Fruit fly (Drosophila melanogaster) whole organism, wandering third instar larva: ENCODE measurements around the gene pall.

Experiments
- Abd-B ChIP-seq: fragments of >200 bp; optimal IDR thresholded peaks from 2 replicates; lab custom pipeline; 2017; ENCODE audit warnings: missing biosample characterization, missing genetic modification characterization
- CG9705 ChIP-seq: fragments of 200-800 bp; sonication (Bioruptor generic); optimal IDR thresholded peaks from 2 replicates; lab custom pipeline; 2018; ENCODE audit warnings: missing biosample characterization, mild to moderate bottlenecking, missing genetic modification characterization
- CrebA ChIP-seq: fragments of 200-800 bp; sonication (Bioruptor generic); optimal IDR thresholded peaks from 2 replicates; lab custom pipeline; 2016; ENCODE audit warnings: missing biosample characterization, mild to moderate bottlenecking, missing genetic modification characterization, borderline replicate concordance
- Dfd ChIP-seq: fragments of >200 bp; optimal IDR thresholded peaks from 2 replicates; lab custom pipeline; 2017; ENCODE audit warnings: missing biosample characterization, missing genetic modification characterization
- Dif ChIP-seq: fragments of 200-275, 200-300 bp; sonication (Bioruptor generic); optimal IDR thresholded peaks from 2 replicates; lab custom pipeline; 2018; ENCODE audit warnings: missing biosample characterization, missing genetic modification characterization; ENCODE audit not compliant: partially characterized antibody
- GATAd ChIP-seq: sonication (Bioruptor generic); optimal IDR thresholded peaks from 2 replicates; lab custom pipeline; 2016; ENCODE audit warnings: missing biosample characterization, missing genetic modification characterization
- HLH106 ChIP-seq: fragments of 200-800 bp; optimal IDR thresholded peaks from 3 replicates; lab custom pipeline; 2019; ENCODE audit warnings: missing biosample characterization, mild to moderate bottlenecking, missing genetic modification characterization, moderate library complexity
- Hr78 ChIP-seq: fragments of >200 bp; optimal IDR thresholded peaks from 2 replicates; lab custom pipeline; 2017; ENCODE audit warnings: missing biosample characterization, missing genetic modification characterization
- Jra ChIP-seq: sonication (Bioruptor generic); optimal IDR thresholded peaks from 2 replicates; lab custom pipeline; 2016; ENCODE audit warnings: missing biosample characterization, missing genetic modification characterization
- Mio ChIP-seq: sonication (Bioruptor generic); optimal IDR thresholded peaks from 2 replicates; lab custom pipeline; 2016; ENCODE audit warnings: missing biosample characterization, missing genetic modification characterization
- Myc ChIP-seq: fragments of >200 bp; optimal IDR thresholded peaks from 2 replicates; lab custom pipeline; 2017
- N ChIP-seq: fragments of >200 bp; optimal IDR thresholded peaks from 2 replicates; lab custom pipeline; 2018; ENCODE audit warnings: missing biosample characterization, missing external identifiers, missing genetic modification characterization
- OdsH ChIP-seq: fragments of 200-800 bp; sonication (Bioruptor generic); optimal IDR thresholded peaks from 2 replicates; lab custom pipeline; 2016; ENCODE audit warnings: missing biosample characterization, mild to moderate bottlenecking, missing genetic modification characterization
- Rel ChIP-seq, 2 experiments: fragments of 200-800 bp; sonication (Bioruptor generic) in 1 of 2; optimal IDR thresholded peaks; 2 replicates in 1 of 2; 3 replicates in 1 of 2; lab custom pipeline; 2016 to 2019; ENCODE audit warnings: mild to moderate bottlenecking in 2 of 2, missing biosample characterization in 2 of 2, missing genetic modification characterization in 2 of 2, moderate library complexity in 1 of 2
- Sp1 ChIP-seq: fragments of 200-800 bp; sonication (Bioruptor generic); optimal IDR thresholded peaks from 3 replicates; lab custom pipeline; 2019; ENCODE audit warnings: missing biosample characterization, mild to moderate bottlenecking, missing genetic modification characterization, moderate library complexity
- Vsx2 ChIP-seq: fragments of 200-300, 225-300 bp; sonication (Bioruptor generic); optimal IDR thresholded peaks from 2 replicates; lab custom pipeline; 2018; ENCODE audit warnings: missing biosample characterization, missing genetic modification characterization; ENCODE audit not compliant: partially characterized antibody
- dmrt93B ChIP-seq: fragments of 200-800 bp; sonication (Bioruptor generic); optimal IDR thresholded peaks from 2 replicates; lab custom pipeline; 2018; ENCODE audit warnings: missing biosample characterization, mild to moderate bottlenecking, missing genetic modification characterization
- dsf ChIP-seq: sonication (Bioruptor generic); optimal IDR thresholded peaks from 2 replicates; lab custom pipeline; 2016; ENCODE audit warnings: missing biosample characterization, missing genetic modification characterization, borderline replicate concordance
- ey ChIP-seq: fragments of 200-800 bp; sonication (Bioruptor generic); optimal IDR thresholded peaks from 2 replicates; lab custom pipeline; 2016; ENCODE audit warnings: missing biosample characterization, missing genetic modification characterization
- foxo ChIP-seq, 2 experiments: fragments of 200-800 bp; sonication (Bioruptor generic); optimal IDR thresholded peaks; 2 replicates in 1 of 2; 3 replicates in 1 of 2; lab custom pipeline; 2016 to 2017; ENCODE audit warnings: missing biosample characterization in 2 of 2, missing genetic modification characterization in 2 of 2
- h ChIP-seq: fragments of 200-800 bp; sonication (Bioruptor generic); optimal IDR thresholded peaks from 3 replicates; lab custom pipeline; 2016; ENCODE audit warnings: missing biosample characterization, mild to moderate bottlenecking, missing genetic modification characterization
- jim ChIP-seq: fragments of 175-275, 200-325 bp; sonication (Bioruptor generic); optimal IDR thresholded peaks from 2 replicates; lab custom pipeline; 2016; ENCODE audit warnings: missing biosample characterization, mild to moderate bottlenecking, missing genetic modification characterization
- lola ChIP-seq: fragments of >200 bp; optimal IDR thresholded peaks from 2 replicates; lab custom pipeline; 2017; ENCODE audit warnings: missing biosample characterization, missing genetic modification characterization
- pan ChIP-seq: fragments of >200 bp; optimal IDR thresholded peaks from 2 replicates; lab custom pipeline; 2017
- psq ChIP-seq: fragments of 200-800 bp; sonication (Bioruptor generic); optimal IDR thresholded peaks from 3 replicates; lab custom pipeline; 2017; ENCODE audit warnings: missing biosample characterization, mild to moderate bottlenecking, missing genetic modification characterization, moderate library complexity
- rgr ChIP-seq: fragments of 200-800 bp; sonication (Bioruptor generic); optimal IDR thresholded peaks from 3 replicates; lab custom pipeline; 2016; ENCODE audit warnings: missing biosample characterization, mild to moderate bottlenecking, missing genetic modification characterization
- sage ChIP-seq: fragments of 200-800 bp; sonication (Bioruptor generic); optimal IDR thresholded peaks from 2 replicates; lab custom pipeline; 2016; ENCODE audit warnings: missing biosample characterization, mild to moderate bottlenecking, missing genetic modification characterization
- sv ChIP-seq: fragments of 200-800 bp; sonication (Bioruptor generic); optimal IDR thresholded peaks from 3 replicates; lab custom pipeline; 2016; ENCODE audit warnings: missing biosample characterization, missing genetic modification characterization
- tai ChIP-seq: sonication (Bioruptor generic); optimal IDR thresholded peaks from 2 replicates; lab custom pipeline; 2016; ENCODE audit warnings: missing biosample characterization, missing genetic modification characterization
- usp ChIP-seq: fragments of >200 bp; optimal IDR thresholded peaks from 2 replicates; lab custom pipeline; 2017; ENCODE audit warnings: missing biosample characterization, missing genetic modification characterization
- woc ChIP-seq: sonication (Bioruptor generic); optimal IDR thresholded peaks from 2 replicates; lab custom pipeline; 2016; ENCODE audit warnings: missing biosample characterization, mild to moderate bottlenecking, missing genetic modification characterization

Gene pall

DNA sequence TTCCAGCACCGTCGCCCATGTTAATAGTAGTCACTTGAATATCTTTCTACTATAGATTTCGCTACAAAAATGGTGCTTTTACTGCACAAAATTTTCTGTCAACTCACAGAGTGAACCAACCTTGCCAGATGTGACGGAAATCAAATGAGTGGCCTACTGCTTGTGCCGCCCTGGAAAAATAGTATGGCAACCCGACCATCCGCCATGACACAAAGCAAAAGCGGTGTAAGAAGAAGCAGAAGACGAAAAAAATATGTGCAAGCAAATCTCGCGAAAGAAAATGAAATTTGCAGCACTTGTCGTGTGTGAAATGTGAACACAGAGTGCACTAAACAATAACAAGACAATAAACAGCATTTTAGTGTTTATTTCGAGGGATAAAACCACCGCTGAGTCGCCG lies 10.8 kb downstream of the pall start, which contains the start of the genes Uch-L5 and Jarid2 (continued):
- TF ChIP-seq Hr78 (GFP tag; lab: Kevin White, UChicago) (no peak), lola (GFP tag; lab: Kevin White, UChicago) (no peak), CG9705 (GFP tag; lab: Kevin White, UChicago) (peak; percentile 37), GATAd (no peak), HLH106 (tag; lab: Kevin White, UChicago) (peak; percentile 48), Vsx2 (no peak)

DNA sequence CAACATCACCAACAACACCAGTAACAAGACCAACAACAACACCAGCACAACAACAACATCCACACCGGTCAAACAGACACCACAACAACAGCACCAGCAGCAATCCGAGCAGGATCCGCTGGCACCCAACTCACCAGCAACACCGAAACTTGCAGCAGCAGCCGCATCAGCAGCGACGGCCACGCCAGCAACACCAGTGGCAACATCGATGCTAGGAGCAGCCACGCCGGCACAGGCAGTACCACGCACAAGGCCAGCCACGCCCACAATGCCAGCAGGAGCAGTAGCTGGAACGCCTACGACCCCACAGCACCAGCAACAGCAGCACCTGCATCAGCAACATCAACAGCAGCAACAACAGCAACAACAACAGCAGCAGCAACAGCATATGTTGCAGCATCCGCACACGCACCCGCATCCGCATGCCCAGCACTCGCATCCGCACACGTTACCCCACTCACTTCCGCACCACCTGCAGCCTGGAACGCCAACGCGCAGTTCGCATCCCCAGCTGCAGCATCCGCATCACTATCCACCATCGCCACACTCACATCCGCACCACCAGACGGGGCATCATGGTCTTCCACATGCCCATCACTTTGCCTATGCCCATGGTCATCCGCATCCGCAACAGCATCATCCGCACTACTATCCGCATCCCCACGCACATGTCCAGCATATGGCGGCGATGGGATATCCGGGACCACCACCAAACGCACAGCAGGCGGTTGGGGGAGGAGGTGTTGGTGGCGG lies 16.3 kb downstream of the pall start:
- TF ChIP-seq CG9705 (GFP tag; lab: Kevin White, UChicago) = no peak
- TF ChIP-seq Rel (GFP tag; optimal IDR thresholded peaks at IDR 0.05; lab: Kevin White, UChicago) = no peak
- no peak for TF ChIP-seq Rel (tag; optimal IDR thresholded peaks at IDR 0.05; lab: Kevin White, UChicago)
- peak; percentile 92 for TF ChIP-seq Dfd
- TF ChIP-seq h (GFP tag; lab: Kevin White, UChicago) = no peak
- no peak for TF ChIP-seq OdsH (GFP tag; lab: Kevin White, UChicago)
- no peak for TF ChIP-seq GATAd
- no peak for TF ChIP-seq tai (GFP tag; lab: Kevin White, UChicago)

DNA sequence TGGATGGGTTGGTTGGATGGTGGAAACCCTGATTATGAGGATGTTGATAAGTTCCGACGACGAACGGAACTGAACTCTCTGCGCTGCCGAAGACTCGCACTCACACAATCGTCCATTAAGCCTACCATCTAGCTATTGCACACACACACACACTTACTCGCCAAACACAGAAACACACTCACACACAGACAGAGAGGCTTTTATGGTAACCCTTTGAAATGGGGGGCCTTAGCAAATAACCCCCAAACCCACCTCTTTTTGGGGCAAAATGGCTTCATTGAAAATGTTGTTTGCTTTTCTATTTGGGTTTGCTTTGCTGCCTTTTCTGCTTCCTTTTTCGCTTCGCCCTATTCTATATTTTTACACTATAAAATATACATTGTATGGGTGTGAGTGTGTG lies 18.5 kb downstream of the pall start:
- TF ChIP-seq dmrt93B (GFP tag; lab: Kevin White, UChicago) (no peak), Abd-B (GFP tag; lab: Kevin White, UChicago) (no peak), rgr (no peak), usp (GFP tag; lab: Kevin White, UChicago) (no peak), Dfd (no peak), CrebA (GFP tag; lab: Kevin White, UChicago) (no peak), Dif (GFP tag; lab: Kevin White, UChicago) (no peak), woc (GFP tag; lab: Kevin White, UChicago) (no peak), lola (GFP tag; lab: Kevin White, UChicago) (no peak), Jra (GFP tag; lab: Kevin White, UChicago) (no peak), HLH106 (tag; lab: Kevin White, UChicago) (no peak), GATAd (no peak), Myc (no peak), Hr78 (GFP tag; lab: Kevin White, UChicago) (no peak)

dm6 chr3L:9468261-9468890 lies 19.2 kb downstream of the pall start:
- TF ChIP-seq sv (GFP tag; lab: Kevin White, UChicago) (no peak), psq (GFP tag; lab: Kevin White, UChicago) (peak; percentile 27), Mio (GFP tag; lab: Kevin White, UChicago) (no peak), tai (GFP tag; lab: Kevin White, UChicago) (no peak), N (GFP tag; lab: Kevin White, UChicago) (no peak), pan (lab: Kevin White, UChicago) (no peak), woc (GFP tag; lab: Kevin White, UChicago) (no peak), foxo (GFP tag; optimal IDR thresholded peaks at IDR 0.05; lab: Kevin White, UChicago) (peak in 1 of 2 experiments; percentile 6), OdsH (GFP tag; lab: Kevin White, UChicago) (peak; percentile 18), ey (peak; percentile 30)
- TF ChIP-seq, all 38 proteins: peak for 4

DNA sequence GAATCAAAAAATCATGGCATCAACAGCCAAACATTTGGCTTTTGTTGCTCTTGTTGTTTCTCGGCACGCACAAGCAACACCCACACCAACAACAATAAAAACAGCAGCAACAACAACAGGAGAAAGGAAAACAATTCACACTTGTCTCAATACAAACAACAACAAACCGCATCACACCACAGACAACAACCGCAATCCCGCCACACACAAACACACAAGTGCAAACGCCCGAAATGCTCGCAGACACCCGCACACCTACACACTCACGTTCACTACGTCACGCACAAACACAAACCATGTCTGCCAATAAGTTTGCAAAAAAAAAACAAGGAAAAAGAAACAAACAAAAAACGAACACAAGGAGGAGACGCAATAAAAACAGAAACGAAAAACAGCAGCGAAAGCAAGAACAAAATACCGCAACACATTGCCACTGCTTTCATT lies 19.8 kb downstream of the pall start:
- peak; percentile 60 for TF ChIP-seq psq (GFP tag; lab: Kevin White, UChicago)
- TF ChIP-seq Sp1 = peak; percentile 58
- TF ChIP-seq h (GFP tag; lab: Kevin White, UChicago) = peak; percentile 28
- no peak for TF ChIP-seq jim (GFP tag; lab: Kevin White, UChicago)
- TF ChIP-seq Rel (GFP tag; optimal IDR thresholded peaks at IDR 0.05; lab: Kevin White, UChicago) = peak; percentile 68
- no peak for TF ChIP-seq Rel (tag; optimal IDR thresholded peaks at IDR 0.05; lab: Kevin White, UChicago)
- no peak for TF ChIP-seq Hr78 (GFP tag; lab: Kevin White, UChicago)
- no peak for TF ChIP-seq sage (GFP tag; lab: Kevin White, UChicago)
- TF ChIP-seq lola (GFP tag; lab: Kevin White, UChicago) = no peak
- TF ChIP-seq woc (GFP tag; lab: Kevin White, UChicago) = no peak
- peak in 1 of 2 experiments; percentile 26 for TF ChIP-seq foxo (GFP tag; optimal IDR thresholded peaks at IDR 0.05; lab: Kevin White, UChicago)
- TF ChIP-seq dsf = no peak
